Fruit fly (Drosophila melanogaster) whole organism, adult: Measurements from ENCODE around the gene TrissinR.

Experiments used
- CG11617 ChIP-seq: fragments of 200-800 bp; sonication (Bioruptor generic); optimal IDR thresholded peaks from 2 replicates; lab custom pipeline; 2017; ENCODE audit warnings: mild to moderate bottlenecking, missing biosample characterization, missing genetic modification reagents, missing genetic modification characterization
- CG12768 ChIP-seq: fragments of 200-800 bp; sonication (Bioruptor generic); optimal IDR thresholded peaks from 2 replicates; lab custom pipeline; 2017; ENCODE audit warnings: missing biosample characterization, missing genetic modification characterization, mild to moderate bottlenecking, moderate library complexity, missing genetic modification reagents
- CG14711 ChIP-seq: fragments of 200-800 bp; sonication (Bioruptor generic); optimal IDR thresholded peaks from 2 replicates; lab custom pipeline; 2018; ENCODE audit warnings: missing biosample characterization, mild to moderate bottlenecking, missing genetic modification characterization, moderate library complexity
- CG1620 ChIP-seq: fragments of 200-800 bp; sonication (Bioruptor generic); optimal IDR thresholded peaks from 2 replicates; lab custom pipeline; 2016; ENCODE audit warnings: missing biosample characterization, missing genetic modification characterization
- CG33017 ChIP-seq: fragments of 200-800 bp; sonication (Bioruptor generic); optimal IDR thresholded peaks from 2 replicates; lab custom pipeline; 2018; ENCODE audit warnings: missing biosample characterization, mild to moderate bottlenecking, missing genetic modification characterization, moderate library complexity
- CG5204 ChIP-seq: fragments of 200-800 bp; sonication (Bioruptor generic); optimal IDR thresholded peaks from 2 replicates; lab custom pipeline; 2016; ENCODE audit warnings: missing biosample characterization, missing genetic modification characterization
- CG7045 ChIP-seq: fragments of 200-800 bp; sonication (Bioruptor generic); optimal IDR thresholded peaks from 2 replicates; lab custom pipeline; 2017; ENCODE audit warnings: missing biosample characterization, mild to moderate bottlenecking, missing genetic modification characterization
- CG7101 ChIP-seq: fragments of 200-800 bp; sonication (Bioruptor generic); optimal IDR thresholded peaks from 2 replicates; lab custom pipeline; 2018; ENCODE audit warnings: missing biosample characterization, mild to moderate bottlenecking, missing genetic modification characterization, moderate library complexity
- Clk ChIP-seq: fragments of 200-800 bp; sonication (Bioruptor generic); optimal IDR thresholded peaks from 2 replicates; lab custom pipeline; 2017; ENCODE audit warnings: missing biosample characterization, missing genetic modification characterization
- Crg-1 ChIP-seq: fragments of 200-800 bp; sonication (Bioruptor generic); optimal IDR thresholded peaks from 2 replicates; lab custom pipeline; 2016; ENCODE audit warnings: missing biosample characterization, missing genetic modification characterization
- Hr96 ChIP-seq: fragments of 200-800 bp; sonication (Bioruptor generic); optimal IDR thresholded peaks from 2 replicates; lab custom pipeline; 2016; ENCODE audit warnings: missing biosample characterization, missing genetic modification characterization
- Mnt ChIP-seq: fragments of 200-800 bp; sonication (Bioruptor generic); optimal IDR thresholded peaks from 2 replicates; lab custom pipeline; 2016; ENCODE audit warnings: missing biosample characterization, mild to moderate bottlenecking, missing genetic modification characterization
- bab1 ChIP-seq: fragments of 200-800 bp; sonication (Bioruptor generic); optimal IDR thresholded peaks from 3 replicates; lab custom pipeline; 2019; ENCODE audit warnings: missing biosample characterization, mild to moderate bottlenecking, missing genetic modification characterization, moderate library complexity
- cic ChIP-seq: fragments of 200-800 bp; sonication (Bioruptor generic); optimal IDR thresholded peaks from 2 replicates; lab custom pipeline; 2017; ENCODE audit warnings: missing biosample characterization, mild to moderate bottlenecking, missing genetic modification characterization, moderate library complexity
- cnc ChIP-seq, 2 experiments: fragments of >200 bp; optimal IDR thresholded peaks; 2 replicates each; lab custom pipeline; 2017
- kay ChIP-seq: fragments of 200-800 bp; sonication (Bioruptor generic); peaks from one replicate; lab custom pipeline; 2016; ENCODE audit warnings: missing biosample characterization, missing genetic modification characterization, borderline replicate concordance
- ovo ChIP-seq: fragments of 200-800 bp; sonication (Bioruptor generic); optimal IDR thresholded peaks from 2 replicates; lab custom pipeline; 2016; ENCODE audit warnings: missing biosample characterization, missing genetic modification characterization
- pad ChIP-seq: fragments of 200-800 bp; sonication (Bioruptor generic); optimal IDR thresholded peaks from 3 replicates; lab custom pipeline; 2017; ENCODE audit warnings: missing biosample characterization, missing genetic modification characterization, mild to moderate bottlenecking, moderate library complexity, missing genetic modification reagents
- tj ChIP-seq: fragments of 200-800 bp; sonication (Bioruptor generic); optimal IDR thresholded peaks from 3 replicates; lab custom pipeline; 2017; ENCODE audit warnings: missing biosample characterization, mild to moderate bottlenecking, missing genetic modification characterization, moderate library complexity
- toe ChIP-seq: fragments of 200-800 bp; sonication (Bioruptor generic); optimal IDR thresholded peaks from 2 replicates; lab custom pipeline; 2016; ENCODE audit warnings: missing biosample characterization, missing genetic modification characterization

The TrissinR gene

DNA sequence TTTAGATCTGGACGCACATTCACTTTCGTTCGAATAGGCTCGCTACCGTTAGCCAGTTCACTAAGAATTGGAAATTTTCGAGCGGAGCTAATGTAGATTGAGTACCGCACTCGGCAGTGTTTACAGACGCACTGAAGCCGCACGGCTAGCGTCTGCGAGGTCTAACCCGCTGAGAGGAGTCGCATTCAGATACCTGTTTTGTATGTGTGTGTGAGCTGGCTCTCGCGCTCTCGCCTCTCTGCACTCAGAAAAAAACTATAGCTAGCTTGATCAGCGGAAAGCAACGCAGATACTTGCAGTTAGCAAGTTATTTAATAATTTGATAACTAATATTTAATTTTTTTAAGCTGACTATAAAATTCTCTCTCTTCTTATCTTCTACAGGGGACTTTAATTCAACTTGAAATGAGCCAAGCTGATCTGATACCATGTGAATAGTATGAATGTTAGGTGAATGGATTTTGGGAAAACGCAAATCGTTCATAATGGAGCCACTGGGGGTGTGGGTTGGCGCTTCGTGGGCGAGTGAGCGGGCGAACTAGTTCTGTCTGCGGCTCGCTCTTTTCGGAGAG, 55.6 kb downstream of the TrissinR start, which contains the start of gene rau:
Gene rau (minus strand): TSS at position 136 of the 572 bp plus-strand sequence.
- TF ChIP-seq CG12768 (GFP tag; lab: Kevin White, UChicago) = peak; percentile 37
- peak; percentile 69 for TF ChIP-seq bab1
- TF ChIP-seq CG5204 = peak; percentile 46
- no peak for TF ChIP-seq cic (GFP tag; lab: Kevin White, UChicago)
- no peak for TF ChIP-seq Hr96 (GFP tag; lab: Kevin White, UChicago)
- TF ChIP-seq toe = peak; percentile 49
- peak; percentile 25 for TF ChIP-seq CG33017 (tag; lab: Kevin White, UChicago)
- TF ChIP-seq pad (GFP tag; lab: Kevin White, UChicago) = peak; percentile 34
- TF ChIP-seq Clk (GFP tag; lab: Kevin White, UChicago) = no peak
- no peak for TF ChIP-seq cnc (optimal IDR thresholded peaks at IDR 0.05; lab: Kevin White, UChicago)
- peak; percentile 28 for TF ChIP-seq Crg-1 (GFP tag; lab: Kevin White, UChicago)
- TF ChIP-seq tj = peak; percentile 84
- peak; percentile 48 for TF ChIP-seq CG14711 (tag; lab: Kevin White, UChicago)
- TF ChIP-seq CG11617 (GFP tag; lab: Kevin White, UChicago) = peak; percentile 32
- no peak for TF ChIP-seq kay (GFP tag; lab: Kevin White, UChicago)
- no peak for TF ChIP-seq CG1620 (GFP tag; lab: Kevin White, UChicago)
- TF ChIP-seq Mnt (GFP tag; lab: Kevin White, UChicago) = peak; percentile 23
- no peak for TF ChIP-seq ovo (GFP tag; lab: Kevin White, UChicago)
- peak; percentile 39 for TF ChIP-seq CG7045 (GFP tag; lab: Kevin White, UChicago)
- TF ChIP-seq CG7101 (tag; lab: Kevin White, UChicago) = peak; percentile 62

DNA sequence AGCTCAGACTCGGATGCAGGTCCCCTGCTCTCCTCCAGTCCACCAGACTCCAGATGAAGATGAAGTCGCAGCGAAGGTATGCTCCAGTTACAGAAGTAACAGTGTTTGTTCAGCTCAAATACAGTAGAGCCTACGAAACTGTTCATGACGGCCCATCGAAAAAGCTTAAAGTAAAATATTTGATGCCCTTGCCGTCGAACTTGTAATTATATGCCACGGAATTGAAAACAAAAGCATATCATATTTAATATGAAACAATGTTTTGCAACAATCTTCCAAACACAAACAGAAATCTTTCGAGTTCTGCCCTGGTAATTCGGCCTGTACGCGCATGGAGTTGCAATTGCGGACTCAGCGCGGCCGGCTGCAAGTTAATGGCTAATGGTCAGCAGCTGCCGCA, 57.4 kb downstream of the TrissinR start:
- TF ChIP-seq Crg-1 (GFP tag; lab: Kevin White, UChicago) = no peak
- no peak for TF ChIP-seq CG1620 (GFP tag; lab: Kevin White, UChicago)
- TF ChIP-seq CG5204 = no peak
- TF ChIP-seq tj = no peak
- TF ChIP-seq toe = no peak
- TF ChIP-seq Hr96 (GFP tag; lab: Kevin White, UChicago) = no peak
- no peak for TF ChIP-seq CG33017 (tag; lab: Kevin White, UChicago)
- TF ChIP-seq CG7045 (GFP tag; lab: Kevin White, UChicago) = no peak
- TF ChIP-seq cnc (optimal IDR thresholded peaks at IDR 0.05; lab: Kevin White, UChicago) = no peak
- TF ChIP-seq CG14711 (tag; lab: Kevin White, UChicago) = no peak
- TF ChIP-seq CG11617 (GFP tag; lab: Kevin White, UChicago) = no peak
- no peak for TF ChIP-seq Clk (GFP tag; lab: Kevin White, UChicago)
- no peak for TF ChIP-seq CG12768 (GFP tag; lab: Kevin White, UChicago)
- no peak for TF ChIP-seq CG7101 (tag; lab: Kevin White, UChicago)
- TF ChIP-seq pad (GFP tag; lab: Kevin White, UChicago) = no peak
- TF ChIP-seq bab1 = no peak
- TF ChIP-seq ovo (GFP tag; lab: Kevin White, UChicago) = no peak

dm6 chr2L:5883441-5883840, 59.6 kb downstream of the TrissinR start, which contains the start of gene CG44574:
Gene CG44574 (plus strand): TSS chr2L:5883741.
- no peak for TF ChIP-seq tj
- no peak for TF ChIP-seq CG7045 (GFP tag; lab: Kevin White, UChicago)
- TF ChIP-seq toe = no peak
- no peak for TF ChIP-seq Clk (GFP tag; lab: Kevin White, UChicago)
- TF ChIP-seq kay (GFP tag; lab: Kevin White, UChicago) = no peak
- TF ChIP-seq CG33017 (tag; lab: Kevin White, UChicago) = no peak
- no peak for TF ChIP-seq CG11617 (GFP tag; lab: Kevin White, UChicago)

DNA sequence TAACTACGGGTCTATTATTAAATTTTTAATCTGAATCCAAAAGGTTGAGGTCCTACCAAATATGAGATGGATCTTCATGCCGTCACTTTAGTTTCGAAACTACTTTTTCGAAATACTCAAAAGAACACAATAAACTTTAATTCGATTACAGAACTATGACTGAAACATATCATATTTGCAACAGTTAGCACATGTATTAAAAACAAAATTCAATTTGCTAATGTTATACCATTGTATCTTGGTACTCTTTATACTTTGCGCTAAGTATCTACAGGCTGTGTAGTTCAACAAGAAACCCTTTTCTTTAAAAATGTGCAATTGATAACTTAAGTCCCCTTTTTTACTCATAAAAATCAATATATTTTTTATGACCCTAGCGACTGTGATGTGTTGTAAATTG, 60.9 kb downstream of the TrissinR start, which contains the start of the genes Sfp26Ac and CG43185:
Gene Sfp26Ac (minus strand): TSS at position 101 of the 400 bp plus-strand sequence.
Gene CG43185 (plus strand): TSS at position 215 of the 400 bp plus-strand sequence.
- TF ChIP-seq CG7045 (GFP tag; lab: Kevin White, UChicago) (no peak), Hr96 (GFP tag; lab: Kevin White, UChicago) (no peak), CG5204 (no peak), CG33017 (tag; lab: Kevin White, UChicago) (no peak), Clk (GFP tag; lab: Kevin White, UChicago) (no peak), kay (GFP tag; lab: Kevin White, UChicago) (no peak), CG1620 (GFP tag; lab: Kevin White, UChicago) (no peak), bab1 (no peak)

DNA sequence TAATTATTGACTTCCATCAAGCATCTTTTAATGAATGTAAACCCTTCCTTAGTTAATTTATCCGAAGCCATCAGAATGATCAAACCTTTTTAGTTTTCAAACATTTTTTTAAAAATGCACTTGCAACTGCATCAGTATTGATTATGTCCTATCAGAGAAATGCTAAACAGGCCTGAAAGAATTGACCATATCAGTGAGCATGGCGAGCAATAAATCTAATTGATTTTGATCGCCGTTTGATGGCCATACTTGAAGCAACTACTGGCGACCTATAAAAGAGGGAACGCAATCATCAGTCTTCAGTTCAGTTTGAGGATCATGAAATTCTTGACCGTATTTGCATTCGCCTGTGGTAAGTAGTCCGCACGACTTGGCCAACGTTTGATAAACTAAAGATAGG, 61.9 kb downstream of the TrissinR start, which contains the start of gene CG9029:
Gene CG9029 (plus strand): TSS at position 301 of the 400 bp plus-strand sequence.
- no peak for TF ChIP-seq CG14711 (tag; lab: Kevin White, UChicago)

DNA sequence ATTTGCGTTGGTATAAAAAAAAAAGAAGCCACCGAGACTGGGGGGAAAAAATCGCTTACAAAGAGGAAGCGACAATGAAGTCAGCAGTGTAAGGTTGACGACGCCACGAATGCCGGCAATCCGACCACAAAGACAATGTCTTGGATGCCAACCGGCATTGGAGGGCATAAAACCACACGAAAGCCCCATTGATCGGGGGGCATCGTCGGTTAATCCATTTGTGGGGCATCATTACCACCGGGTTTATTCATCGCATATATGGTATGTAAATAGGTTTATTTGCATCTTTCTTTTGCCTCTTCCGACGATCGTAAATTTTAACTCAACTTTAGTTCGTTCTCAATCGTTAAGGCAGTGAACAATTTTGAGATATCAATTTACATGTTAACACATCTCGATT, 63.2 kb downstream of the TrissinR start:
- no peak for TF ChIP-seq Clk (GFP tag; lab: Kevin White, UChicago)

DNA sequence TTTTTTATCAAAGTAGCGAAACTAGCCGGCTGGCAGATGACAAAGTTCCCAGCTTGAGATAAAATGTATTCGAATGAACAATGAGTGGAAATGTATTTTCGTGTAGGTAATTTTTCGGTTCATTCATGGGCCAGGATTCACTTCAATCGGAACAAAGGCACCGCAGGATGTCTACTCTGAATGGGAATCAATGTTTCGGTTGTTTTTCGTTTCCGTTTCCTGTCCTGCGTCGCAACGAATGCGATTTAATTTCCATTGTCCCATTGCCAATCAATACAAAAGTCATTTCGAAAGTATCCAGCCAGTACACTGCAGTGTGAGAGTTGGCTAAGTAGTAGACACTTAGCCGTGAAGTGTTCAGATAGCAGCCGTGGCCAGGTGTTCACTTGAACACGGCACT, 66.8 kb downstream of the TrissinR start:
- TF ChIP-seq cic (GFP tag; lab: Kevin White, UChicago) (no peak), tj (no peak), CG1620 (GFP tag; lab: Kevin White, UChicago) (no peak), CG7101 (tag; lab: Kevin White, UChicago) (no peak), kay (GFP tag; lab: Kevin White, UChicago) (no peak), ovo (GFP tag; lab: Kevin White, UChicago) (no peak), CG7045 (GFP tag; lab: Kevin White, UChicago) (no peak), Clk (GFP tag; lab: Kevin White, UChicago) (no peak), Hr96 (GFP tag; lab: Kevin White, UChicago) (no peak), Mnt (GFP tag; lab: Kevin White, UChicago) (no peak), pad (GFP tag; lab: Kevin White, UChicago) (no peak), toe (no peak), CG5204 (no peak), CG14711 (tag; lab: Kevin White, UChicago) (no peak)
